Worm (Caenorhabditis elegans) whole organism, L4/young adult: ENCODE results near the gene E03H12.5.

Experiments
- W03F9.2 ChIP-seq: fragments of 150-350 bp; optimal IDR thresholded peaks from 2 replicates; lab custom pipeline; 2014; ENCODE audit warnings: missing biosample characterization, missing genetic modification characterization
- dao-5 ChIP-seq: sonication (generic microtip); optimal IDR thresholded peaks from 2 replicates; lab custom pipeline; 2016; ENCODE audit warnings: missing genotype, missing genetic modification characterization, moderate library complexity, missing compliant biosample characterization
- him-1 ChIP-seq: sonication (generic microtip); optimal IDR thresholded peaks from 2 replicates; lab custom pipeline; 2016; ENCODE audit warnings: missing genotype, missing genetic modification reagents, missing genetic modification characterization, missing compliant biosample characterization

ce11 chrIV:5012241-5012640 is 35.2 kb downstream of the E03H12.5 start, which contains the start of gene srm-1:
- no peak for TF ChIP-seq dao-5 (tag; lab: Kevin White, UChicago)
- TF ChIP-seq him-1 (tag; lab: Kevin White, UChicago): no peak
- no peak for TF ChIP-seq W03F9.2 (tag; lab: Kevin White, UChicago)
